Fruit fly (Drosophila melanogaster) whole organism, prepupa: Measurements from ENCODE around the gene CG5235.

Source experiments
- CG3032 ChIP-seq: fragments of 200-800 bp; optimal IDR thresholded peaks from 2 replicates; lab custom pipeline; 2019; ENCODE audit warnings: missing biosample characterization, mild to moderate bottlenecking, missing genetic modification characterization, moderate library complexity
- CG31627 ChIP-seq: fragments of 200-800 bp; sonication (Bioruptor generic); optimal IDR thresholded peaks from 3 replicates; lab custom pipeline; 2016; ENCODE audit warnings: missing biosample characterization, missing genetic modification characterization
- Eip75B ChIP-seq: fragments of 200-800 bp; sonication (Bioruptor generic); optimal IDR thresholded peaks from 3 replicates; lab custom pipeline; 2016; ENCODE audit warnings: missing biosample characterization, missing genetic modification characterization
- Gug ChIP-seq: fragments of 200-800 bp; sonication (Bioruptor generic); IDR thresholded peaks from 2 replicates; pipeline ENCODE4 v1.3.6; 2022; ENCODE audit warnings: missing biosample characterization, missing genetic modification characterization
- Met ChIP-seq: fragments of 200-800 bp; sonication (Bioruptor generic); optimal IDR thresholded peaks from 3 replicates; lab custom pipeline; 2016; ENCODE audit warnings: missing biosample characterization, missing genetic modification characterization
- Sox102F ChIP-seq: fragments of 200-800 bp; sonication (Bioruptor generic); optimal IDR thresholded peaks from 2 replicates; lab custom pipeline; 2016; ENCODE audit warnings: missing biosample characterization, mild to moderate bottlenecking, missing genetic modification characterization
- fd59A ChIP-seq: fragments of 200-800 bp; sonication (Bioruptor generic); optimal IDR thresholded peaks from 2 replicates; lab custom pipeline; 2017; ENCODE audit warnings: missing biosample characterization, mild to moderate bottlenecking, missing genetic modification characterization, missing genetic modification reagents

dm6 chr3L:16043045-16043781 lies 47.0 kb downstream of the CG5235 start:
- TF ChIP-seq CG31627 (GFP tag; lab: Kevin White, UChicago) (peak; percentile 30), Eip75B (GFP tag; lab: Kevin White, UChicago) (peak; percentile 57), Met (GFP tag; lab: Kevin White, UChicago) (peak; percentile 63), Gug (GFP tag; lab: Robert Waterston, UW) (peak; percentile 67), CG3032 (peak; percentile 92), Sox102F (peak; percentile 42), fd59A (GFP tag; lab: Kevin White, UChicago) (peak; percentile 60)
